Worm (Caenorhabditis elegans): ENCODE results near the gene ceh-43.

Gene ceh-43

ce11 chrIII:4470793-4471192 is 21.1 kb upstream of the ceh-43 start (continued):
- TF ChIP-seq dmd-4 (tag; optimal IDR thresholded peaks at IDR 0.05) (no peak), nhr-23 (tag; optimal IDR thresholded peaks at IDR 0.05) (no peak), ztf-1 (GFP tag; conservative IDR thresholded peaks at IDR 0.05) (no peak), elt-1 (tag; optimal IDR thresholded peaks at IDR 0.05) (no peak), F13H6.1 (tag; optimal IDR thresholded peaks at IDR 0.05) (peak; percentile 55)

ce11 chrIII:4468812-4469211 is 19.1 kb upstream of the ceh-43 start, which contains the start of gene mstr-2:
mstr-2 (plus strand) TSS chrIII:4469112.
- TF ChIP-seq C34F6.9 (tag; optimal IDR thresholded peaks at IDR 0.05) (no peak), ZK546.5 (tag; optimal IDR thresholded peaks at IDR 0.05) (no peak), zag-1 (tag; optimal IDR thresholded peaks at IDR 0.05) (no peak), Y55F3AM.14 (GFP tag; optimal IDR thresholded peaks at IDR 0.05) (no peak), mab-5 (tag; optimal IDR thresholded peaks at IDR 0.05) (no peak), mbf-1 (tag; optimal IDR thresholded peaks at IDR 0.05) (no peak), skn-1 (tag; optimal IDR thresholded peaks at IDR 0.05) (no peak), ztf-11 (tag; optimal IDR thresholded peaks at IDR 0.05) (no peak), nhr-10 (tag; optimal IDR thresholded peaks at IDR 0.05) (no peak), aly-2 (tag; optimal IDR thresholded peaks at IDR 0.05) (no peak), lin-39 (tag; optimal IDR thresholded peaks at IDR 0.05) (no peak), gmeb-1 (tag; optimal IDR thresholded peaks at IDR 0.05) (no peak), elt-3 (tag; optimal IDR thresholded peaks at IDR 0.05) (no peak), snpc-4 (tag; optimal IDR thresholded peaks at IDR 0.05) (no peak), ceh-82 (tag; optimal IDR thresholded peaks at IDR 0.05) (no peak), nhr-11 (tag; optimal IDR thresholded peaks at IDR 0.05) (no peak), unc-62 (GFP tag; optimal IDR thresholded peaks at IDR 0.05) (no peak), sem-4 (tag; optimal IDR thresholded peaks at IDR 0.05) (no peak), sma-3 (GFP tag; optimal IDR thresholded peaks at IDR 0.05) (no peak)

DNA sequence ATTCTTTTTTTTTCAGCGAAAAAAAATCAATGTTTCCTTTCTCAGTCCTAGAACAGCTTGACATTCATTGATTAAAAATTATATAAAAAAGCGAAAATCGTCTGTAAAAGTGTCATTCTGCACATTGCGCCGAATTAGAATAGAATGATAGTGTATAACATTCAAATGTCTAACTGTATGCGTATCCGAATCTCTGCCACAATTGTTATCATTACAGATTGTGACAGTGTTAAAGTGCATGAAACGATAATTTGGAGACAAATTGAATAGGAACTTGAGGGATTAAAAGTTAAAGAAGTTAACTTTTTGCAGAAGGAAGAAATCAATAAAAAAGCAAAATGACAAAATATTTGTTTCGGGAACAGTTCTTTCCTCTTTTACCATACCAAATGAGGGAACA is 18.6 kb upstream of the ceh-43 start:
- TF ChIP-seq elt-3 (tag; optimal IDR thresholded peaks at IDR 0.05) (no peak), sma-9 (GFP tag; optimal IDR thresholded peaks at IDR 0.05) (peak; percentile 31), sma-9 (tag; optimal IDR thresholded peaks at IDR 0.05) (no peak), fos-1 (tag; optimal IDR thresholded peaks at IDR 0.05) (peak; percentile 72), nhr-77 (tag; optimal IDR thresholded peaks at IDR 0.05) (no peak), dmd-4 (tag; optimal IDR thresholded peaks at IDR 0.05) (no peak)

DNA sequence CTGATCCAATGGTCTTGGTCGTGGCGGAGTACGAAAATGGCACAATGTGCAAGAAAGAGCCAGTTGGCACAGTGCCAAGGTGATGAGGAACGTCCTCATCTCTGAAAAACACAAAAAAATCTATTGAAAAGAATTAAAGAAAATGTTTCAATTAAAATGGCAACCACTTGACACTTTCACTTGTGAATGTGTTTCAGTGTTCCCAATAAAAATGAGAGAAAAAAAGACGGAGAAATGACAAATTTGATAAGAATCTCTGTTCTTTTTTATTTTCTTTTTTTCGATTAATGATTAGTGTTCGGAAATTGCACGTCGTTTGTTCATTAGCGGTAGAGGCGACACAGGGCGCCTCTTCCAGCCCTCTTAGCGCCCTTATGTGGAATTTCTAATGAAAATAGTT is 17.5 kb upstream of the ceh-43 start, which contains the start of gene ndg-4:
TSS of gene ndg-4 (minus strand) at position 101 of the 400 bp plus-strand sequence.
- TF ChIP-seq elt-3 (tag; optimal IDR thresholded peaks at IDR 0.05), result no peak
- peak; percentile 27 for TF ChIP-seq blmp-1 (tag; optimal IDR thresholded peaks at IDR 0.05; ENCODE audit: insufficient read depth)
- TF ChIP-seq ztf-1 (GFP tag; conservative IDR thresholded peaks at IDR 0.05), result no peak

DNA sequence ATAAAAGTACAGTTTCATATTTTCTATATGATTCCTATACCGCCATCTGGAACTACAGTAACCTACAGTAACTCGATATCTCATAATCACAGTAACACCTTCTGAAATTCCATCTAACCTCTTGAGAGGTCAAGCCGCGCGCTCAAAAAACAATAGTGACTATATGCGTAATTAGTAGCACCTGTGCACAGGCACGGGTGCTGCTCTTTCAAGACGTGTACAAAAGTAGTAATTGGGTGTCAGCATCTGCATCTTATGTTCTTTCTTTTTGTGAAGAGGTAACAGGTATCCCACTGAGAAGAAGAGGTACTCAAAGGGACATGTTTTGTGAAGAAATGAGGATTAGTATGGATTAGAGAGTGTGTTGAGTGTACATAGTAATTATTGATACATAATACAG is 11.6 kb upstream of the ceh-43 start:
- no peak for TF ChIP-seq sem-4 (tag; optimal IDR thresholded peaks at IDR 0.05)
- TF ChIP-seq elt-3 (tag; optimal IDR thresholded peaks at IDR 0.05), result no peak
- no peak for TF ChIP-seq nhr-23 (tag; optimal IDR thresholded peaks at IDR 0.05)
- TF ChIP-seq lin-11 (tag; optimal IDR thresholded peaks at IDR 0.05), result no peak
- TF ChIP-seq F13H6.1 (tag; optimal IDR thresholded peaks at IDR 0.05), result no peak
- no peak for TF ChIP-seq nhr-25 (tag; optimal IDR thresholded peaks at IDR 0.05)
- TF ChIP-seq blmp-1 (tag; optimal IDR thresholded peaks at IDR 0.05; ENCODE audit: insufficient read depth), result no peak
- no peak for TF ChIP-seq lin-13 (GFP tag; optimal IDR thresholded peaks at IDR 0.05)
- no peak for TF ChIP-seq nhr-237 (tag; optimal IDR thresholded peaks at IDR 0.05)
- TF ChIP-seq nhr-129 (tag; optimal IDR thresholded peaks at IDR 0.05), result no peak
- no peak for TF ChIP-seq skn-1 (tag; optimal IDR thresholded peaks at IDR 0.05)
- no peak for TF ChIP-seq Y55F3AM.14 (GFP tag; optimal IDR thresholded peaks at IDR 0.05)
- TF ChIP-seq mdl-1 (tag; optimal IDR thresholded peaks at IDR 0.05), result no peak
- no peak for TF ChIP-seq mab-5 (tag; optimal IDR thresholded peaks at IDR 0.05)
- TF ChIP-seq alr-1 (tag; optimal IDR thresholded peaks at IDR 0.05), result no peak

All from whole organism, L2 larva.